Fruit fly (Drosophila melanogaster) whole organism, embryonic: ENCODE measurements around the gene STUB1.

Source experiments
- CG10565 ChIP-seq: fragments of 200-800 bp; sonication (Bioruptor generic); optimal IDR thresholded peaks from 3 replicates; lab custom pipeline; 2016; ENCODE audit warnings: missing biosample characterization, mild to moderate bottlenecking, missing genetic modification characterization
- CG11398 ChIP-seq: fragments of 200-800 bp; sonication (Bioruptor generic); optimal IDR thresholded peaks from 2 replicates; lab custom pipeline; 2016; ENCODE audit warnings: missing biosample characterization, missing genetic modification characterization
- CG13624 ChIP-seq: fragments of 200-800 bp; sonication (Bioruptor generic); optimal IDR thresholded peaks from 2 replicates; lab custom pipeline; 2016; ENCODE audit warnings: missing biosample characterization, missing genetic modification characterization
- CG13894 ChIP-seq: fragments of 200-800 bp; sonication (Bioruptor generic); optimal IDR thresholded peaks from 3 replicates; lab custom pipeline; 2018; ENCODE audit warnings: missing biosample characterization, mild to moderate bottlenecking, missing genetic modification characterization, moderate library complexity
- CG15479 ChIP-seq: fragments of 200-800 bp; sonication (Bioruptor generic); optimal IDR thresholded peaks from 3 replicates; lab custom pipeline; 2019; ENCODE audit warnings: missing biosample characterization, mild to moderate bottlenecking, missing genetic modification characterization, moderate library complexity
- CG15696 ChIP-seq: fragments of 200-800 bp; sonication (Bioruptor generic); optimal IDR thresholded peaks from 2 replicates; lab custom pipeline; 2019; ENCODE audit warnings: missing biosample characterization, mild to moderate bottlenecking, missing genetic modification characterization, moderate library complexity
- CG17802 ChIP-seq: fragments of 200-800 bp; sonication (Bioruptor generic); optimal IDR thresholded peaks from 2 replicates; lab custom pipeline; 2018; ENCODE audit warnings: missing biosample characterization, mild to moderate bottlenecking, missing genetic modification characterization, moderate library complexity
- CG17912 ChIP-seq: fragments of 200-800 bp; sonication (Bioruptor generic); optimal IDR thresholded peaks from 2 replicates; lab custom pipeline; 2018; ENCODE audit warnings: missing biosample characterization, mild to moderate bottlenecking, missing genetic modification characterization
- CG18599 ChIP-seq: fragments of 200-800 bp; sonication (Bioruptor generic); optimal IDR thresholded peaks from 3 replicates; lab custom pipeline; 2017; ENCODE audit warnings: missing biosample characterization, missing genetic modification characterization, mild to moderate bottlenecking, moderate library complexity, missing genetic modification reagents
- CG2875 ChIP-seq: fragments of 200-800 bp; sonication (Bioruptor generic); optimal IDR thresholded peaks from 2 replicates; lab custom pipeline; 2017; ENCODE audit warnings: missing biosample characterization, mild to moderate bottlenecking, missing genetic modification characterization, missing genetic modification reagents
- CG3163 ChIP-seq: fragments of 200-800 bp; sonication (Bioruptor generic); optimal IDR thresholded peaks from 3 replicates; lab custom pipeline; 2016; ENCODE audit warnings: missing biosample characterization, missing genetic modification characterization
- CG6689 ChIP-seq: fragments of 200-800 bp; sonication (Bioruptor generic); IDR thresholded peaks from 2 replicates; pipeline ENCODE4 v1.3.6; 2022; ENCODE audit warnings: missing biosample characterization, missing genetic modification characterization
- CG6791 ChIP-seq: fragments of 200-800 bp; sonication (Bioruptor generic); IDR thresholded peaks from 3 replicates; pipeline ENCODE4 v1.3.6; 2022; ENCODE audit warnings: missing biosample characterization, missing genetic modification characterization; ENCODE audit not compliant: partially characterized antibody
- CG8281 ChIP-seq: fragments of 200-800 bp; sonication (Bioruptor generic); optimal IDR thresholded peaks from 2 replicates; lab custom pipeline; 2018; ENCODE audit warnings: missing biosample characterization, mild to moderate bottlenecking, missing genetic modification characterization, moderate library complexity
- CG9932 ChIP-seq: fragments of 200-800 bp; sonication (Bioruptor generic); IDR thresholded peaks from 2 replicates; pipeline ENCODE4 v1.3.6; 2022; ENCODE audit warnings: missing biosample characterization, missing genetic modification characterization
- CTCF ChIP-seq: fragments of 200-800 bp; sonication (Bioruptor generic); optimal IDR thresholded peaks from 2 replicates; lab custom pipeline; 2017; ENCODE audit warnings: missing biosample characterization, mild to moderate bottlenecking, missing genetic modification characterization, moderate library complexity
- Deaf1 ChIP-seq: fragments of 200-800 bp; optimal IDR thresholded peaks from 3 replicates; lab custom pipeline; 2019; ENCODE audit warnings: missing biosample characterization, mild to moderate bottlenecking, missing genetic modification characterization, moderate library complexity
- Ets97D ChIP-seq: fragments of 200-800 bp; sonication (Bioruptor generic); optimal IDR thresholded peaks from 3 replicates; lab custom pipeline; 2016; ENCODE audit warnings: missing biosample characterization, missing genetic modification characterization
- Fer1 ChIP-seq: fragments of 200-800 bp; sonication (Bioruptor generic); optimal IDR thresholded peaks from 2 replicates; lab custom pipeline; 2017; ENCODE audit warnings: missing biosample characterization, mild to moderate bottlenecking, missing genetic modification characterization
- Fer3 ChIP-seq: fragments of 200-800 bp; sonication (Bioruptor generic); optimal IDR thresholded peaks from 2 replicates; lab custom pipeline; 2018; ENCODE audit warnings: missing biosample characterization, mild to moderate bottlenecking, missing genetic modification characterization, moderate library complexity
- Hr3 ChIP-seq: fragments of 200-800 bp; sonication (Bioruptor generic); optimal IDR thresholded peaks from 3 replicates; lab custom pipeline; 2016; ENCODE audit warnings: missing biosample characterization, missing genetic modification characterization
- Jarid2 ChIP-seq: fragments of 200-800 bp; sonication (Bioruptor generic); optimal IDR thresholded peaks from 3 replicates; lab custom pipeline; 2017; ENCODE audit warnings: mild to moderate bottlenecking, missing biosample characterization, missing genetic modification reagents, missing genetic modification characterization
- Mad ChIP-seq: fragments of 200-800 bp; sonication (Bioruptor generic); optimal IDR thresholded peaks from 2 replicates; lab custom pipeline; 2016; ENCODE audit warnings: missing biosample characterization, missing genetic modification characterization
- Opbp ChIP-seq: fragments of 200-800 bp; sonication (Bioruptor generic); IDR thresholded peaks from 3 replicates; pipeline ENCODE4 v1.3.6; 2022; ENCODE audit warnings: missing biosample characterization, missing genetic modification characterization; ENCODE audit not compliant: partially characterized antibody
- PHDP ChIP-seq: fragments of 200-800 bp; sonication (Bioruptor generic); optimal IDR thresholded peaks from 3 replicates; lab custom pipeline; 2018; ENCODE audit warnings: missing biosample characterization, mild to moderate bottlenecking, missing genetic modification characterization, moderate library complexity
- Rfx ChIP-seq: fragments of 200-800 bp; sonication (Bioruptor generic); IDR thresholded peaks from 2 replicates; pipeline ENCODE4 v1.3.6; 2022; ENCODE audit warnings: missing biosample characterization, missing genetic modification characterization
- Spps ChIP-seq: fragments of 200-800 bp; sonication (Bioruptor generic); optimal IDR thresholded peaks from 2 replicates; lab custom pipeline; 2018; ENCODE audit warnings: missing biosample characterization, mild to moderate bottlenecking, missing genetic modification characterization
- Xrp1 ChIP-seq: fragments of 200-800 bp; sonication (Bioruptor generic); IDR thresholded peaks from 2 replicates; pipeline ENCODE4 v1.3.6; 2022; ENCODE audit warnings: missing biosample characterization, missing genetic modification characterization
- abd-A ChIP-seq: fragments of 200-800 bp; sonication (Bioruptor generic); optimal IDR thresholded peaks from 3 replicates; lab custom pipeline; 2019; ENCODE audit warnings: missing biosample characterization, mild to moderate bottlenecking, missing genetic modification characterization, moderate library complexity
- bcd ChIP-seq: fragments of 200-800 bp; sonication (Bioruptor generic); optimal IDR thresholded peaks from 2 replicates; lab custom pipeline; 2017; ENCODE audit warnings: missing biosample characterization, mild to moderate bottlenecking, missing genetic modification characterization
- bigmax ChIP-seq: fragments of 200-800 bp; sonication (Bioruptor generic); optimal IDR thresholded peaks from 2 replicates; lab custom pipeline; 2018; ENCODE audit warnings: missing biosample characterization, mild to moderate bottlenecking, missing genetic modification characterization
- dimm ChIP-seq: fragments of 200-800 bp; sonication (Bioruptor generic); IDR thresholded peaks from 2 replicates; pipeline ENCODE4 v1.3.6; 2022; ENCODE audit warnings: missing biosample characterization, missing genetic modification characterization
- eve ChIP-seq, 2 experiments: fragments of >200 bp; optimal IDR thresholded peaks; 2 replicates each; lab custom pipeline; 2017; ENCODE audit warnings: missing biosample characterization in 2 of 2, missing genetic modification characterization in 2 of 2
- fd102C ChIP-seq: fragments of 200-800 bp; sonication (Bioruptor generic); optimal IDR thresholded peaks from 2 replicates; lab custom pipeline; 2018; ENCODE audit warnings: missing biosample characterization, mild to moderate bottlenecking, missing genetic modification characterization, moderate library complexity
- gcm ChIP-seq: fragments of 200-800 bp; sonication (Bioruptor generic); optimal IDR thresholded peaks from 2 replicates; lab custom pipeline; 2019; ENCODE audit warnings: missing biosample characterization, mild to moderate bottlenecking, missing genetic modification characterization, moderate library complexity
- hbn ChIP-seq: fragments of 200-800 bp; sonication (Bioruptor generic); IDR thresholded peaks from 2 replicates; pipeline ENCODE4 v1.3.6; 2022; ENCODE audit warnings: missing biosample characterization, missing genetic modification characterization; ENCODE audit not compliant: partially characterized antibody
- kah ChIP-seq: fragments of 200-800 bp; sonication (Bioruptor generic); optimal IDR thresholded peaks from 2 replicates; lab custom pipeline; 2018; ENCODE audit warnings: missing biosample characterization, mild to moderate bottlenecking, missing genetic modification characterization
- maf-S ChIP-seq: fragments of 200-800 bp; sonication (Bioruptor generic); optimal IDR thresholded peaks from 2 replicates; lab custom pipeline; 2016; ENCODE audit warnings: missing biosample characterization, missing genetic modification characterization
- odd ChIP-seq: fragments of 200-800 bp; sonication (Bioruptor generic); optimal IDR thresholded peaks from 2 replicates; lab custom pipeline; 2017; ENCODE audit warnings: missing biosample characterization, mild to moderate bottlenecking, missing genetic modification characterization
- pan ChIP-seq, 4 experiments: fragments of >200 bp in 3 of 4; fragments of 200-800 bp in 1 of 4; sonication (Bioruptor generic) in 1 of 4; optimal IDR thresholded peaks in 3 of 4; IDR thresholded peaks in 1 of 4; 2 replicates each; pipeline versions ENCODE4 v1.3.6 to Lab custom; 2017 to 2022; ENCODE audit warnings: missing biosample characterization in 2 of 4, missing genetic modification characterization in 2 of 4, mixed read lengths in 1 of 4
- run ChIP-seq: fragments of 200-800 bp; sonication (Bioruptor generic); optimal IDR thresholded peaks from 3 replicates; lab custom pipeline; 2018; ENCODE audit warnings: missing biosample characterization, mild to moderate bottlenecking, missing genetic modification characterization
- salm ChIP-seq: fragments of 200-800 bp; sonication (Bioruptor generic); optimal IDR thresholded peaks from 2 replicates; lab custom pipeline; 2018; ENCODE audit warnings: missing biosample characterization, mild to moderate bottlenecking, missing genetic modification characterization
- scrt ChIP-seq: fragments of 200-800 bp; sonication (Bioruptor generic); optimal IDR thresholded peaks from 2 replicates; lab custom pipeline; 2018; ENCODE audit warnings: missing biosample characterization, mild to moderate bottlenecking, missing genetic modification characterization, moderate library complexity
- so ChIP-seq: fragments of 200-800 bp; sonication (Bioruptor generic); IDR thresholded peaks from 3 replicates; pipeline ENCODE4 v1.3.6; 2022; ENCODE audit warnings: missing biosample characterization, missing genetic modification characterization
- sqz ChIP-seq: fragments of 200-800 bp; sonication (Bioruptor generic); optimal IDR thresholded peaks from 3 replicates; lab custom pipeline; 2018; ENCODE audit warnings: missing biosample characterization, mild to moderate bottlenecking, missing genetic modification characterization
- ttk ChIP-seq: fragments of 200-800 bp; sonication (Bioruptor generic); IDR thresholded peaks from 2 replicates; pipeline ENCODE4 v2.1.2; 2022; ENCODE audit warnings: missing biosample characterization, missing genetic modification characterization
- zfh1 ChIP-seq: fragments of 200-800 bp; sonication (Bioruptor generic); IDR thresholded peaks from 3 replicates; pipeline ENCODE4 v1.3.6; 2022; ENCODE audit warnings: missing biosample characterization, missing genetic modification characterization

The STUB1 gene

DNA sequence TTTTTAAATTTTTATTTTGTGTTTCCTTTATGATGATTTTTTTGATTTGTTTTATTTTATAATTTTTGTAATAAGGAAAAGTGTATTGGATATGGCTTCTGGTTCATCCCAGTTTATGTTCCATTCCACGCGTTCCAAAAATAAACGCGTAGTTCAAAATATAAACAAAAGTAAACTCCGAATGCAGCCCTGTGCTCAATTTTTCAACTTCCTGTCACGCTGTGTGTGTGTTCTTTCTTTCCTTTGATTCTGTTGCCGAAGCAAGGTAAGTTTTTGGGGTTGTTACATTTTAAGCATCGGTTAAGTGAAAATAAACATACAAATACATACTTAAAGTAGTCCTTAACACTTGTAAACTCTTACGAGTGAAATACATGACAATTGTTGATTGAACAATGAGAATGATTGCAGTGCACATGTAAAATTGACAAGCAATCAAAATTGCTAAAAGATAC lies 29.2 kb upstream of the STUB1 start, which contains the start of the genes Ip259 and RpS27A (continued):
- TF ChIP-seq kah (GFP tag; lab: Kevin White, UChicago) (peak; percentile 59), CG2875 (GFP tag; lab: Kevin White, UChicago) (peak; percentile 56), PHDP (peak; percentile 71), CG15696 (tag; lab: Kevin White, UChicago) (peak; percentile 42), run (tag; lab: Kevin White, UChicago) (no peak), Fer1 (GFP tag; lab: Kevin White, UChicago) (peak; percentile 70), pan (optimal IDR thresholded peaks at IDR 0.05; lab: Kevin White, UChicago) (no peak), pan (GFP tag; optimal IDR thresholded peaks at IDR 0.05 in 1 of 2, IDR thresholded peaks at IDR 0.05 in 1 of 2) (peak in 1 of 2 experiments; percentile 77), maf-S (GFP tag; lab: Kevin White, UChicago) (peak; percentile 57), Opbp (no peak; the same call in 2 of the 3 replicates), CG8281 (tag; lab: Kevin White, UChicago) (peak; percentile 47), Hr3 (GFP tag; lab: Kevin White, UChicago) (peak; percentile 33), zfh1 (GFP tag; lab: Robert Waterston, UW) (peak; percentile 90), fd102C (peak; percentile 2), CG11398 (GFP tag; lab: Kevin White, UChicago) (peak; percentile 67), abd-A (tag; lab: Kevin White, UChicago) (no peak), CG18599 (GFP tag; lab: Kevin White, UChicago) (no peak), CG13624 (peak; percentile 82), hbn (GFP tag; lab: Robert Waterston, UW) (no peak), CG17912 (GFP tag; lab: Kevin White, UChicago) (peak; percentile 80), Spps (tag; lab: Kevin White, UChicago) (peak; percentile 21), CG13894 (tag; lab: Kevin White, UChicago) (no peak), gcm (GFP tag; lab: Kevin White, UChicago) (no peak), sqz (GFP tag; lab: Kevin White, UChicago) (no peak), CG15479 (GFP tag; lab: Kevin White, UChicago) (no peak), odd (GFP tag; lab: Kevin White, UChicago) (peak; percentile 65), eve (GFP tag; optimal IDR thresholded peaks at IDR 0.05; lab: Kevin White, UChicago) (peak in 1 of 2 experiments; percentile 77), bigmax (no peak), CG17802 (tag; lab: Kevin White, UChicago) (peak; percentile 96), salm (tag; lab: Kevin White, UChicago) (peak; percentile 21), ttk (GFP tag; lab: Robert Waterston, UW) (peak; percentile 75), scrt (GFP tag; lab: Kevin White, UChicago) (peak; percentile 74), CG9932 (no peak), so (GFP tag; lab: Robert Waterston, UW) (peak; percentile 53; the same call in 1 of the 3 replicates), Ets97D (GFP tag; lab: Kevin White, UChicago) (peak; percentile 99), Deaf1 (tag; lab: Kevin White, UChicago) (no peak), CG3163 (peak; percentile 43), bcd (GFP tag; lab: Kevin White, UChicago) (peak; percentile 89), CG10565 (GFP tag; lab: Kevin White, UChicago) (no peak), Xrp1 (GFP tag; lab: Robert Waterston, UW) (no peak), dimm (GFP tag; lab: Robert Waterston, UW) (no peak), Rfx (GFP tag; lab: Robert Waterston, UW) (peak; percentile 86; the same call in 1 of the 2 replicates), Mad (GFP tag; lab: Kevin White, UChicago) (peak; percentile 46), Fer3 (tag; lab: Kevin White, UChicago) (peak; percentile 85), CG6689 (GFP tag; lab: Robert Waterston, UW) (peak; percentile 59), CTCF (GFP tag; lab: Kevin White, UChicago) (no peak), Jarid2 (GFP tag; lab: Kevin White, UChicago) (no peak), CG6791 (GFP tag; lab: Robert Waterston, UW) (no peak)
